Worm (Caenorhabditis elegans): ENCODE results near the gene sup-37.

- TF ChIP-seq nhr-90 (tag; optimal IDR thresholded peaks at IDR 0.05) (no peak), unc-62 (GFP tag; optimal IDR thresholded peaks at IDR 0.05) (no peak), sea-2 (GFP tag; IDR thresholded peaks at IDR 0.05) (no peak), lin-54 (GFP tag; optimal IDR thresholded peaks at IDR 0.05) (no peak), F22D6.2 (tag; optimal IDR thresholded peaks at IDR 0.05) (no peak), mel-28 (tag; optimal IDR thresholded peaks at IDR 0.05; ENCODE audit: borderline replicate concordance) (no peak), dpl-1 (GFP tag; optimal IDR thresholded peaks at IDR 0.05) (no peak)
Measured at ce11 chrV:8782112-8782511, 4.2 kb upstream of the sup-37 start.
